Fruit fly (Drosophila melanogaster) whole organism, embryonic: Measurements from ENCODE around the gene CG6330.
A peak's percentile ranks its signal among the peaks of the same experiment; 100 is the strongest.

Source experiments
- Aef1 ChIP-seq: fragments of 200-800 bp; sonication (Bioruptor generic); IDR thresholded peaks from 3 replicates; pipeline ENCODE4 v1.3.6; 2022; ENCODE audit warnings: missing biosample characterization, missing genetic modification characterization
- Awh ChIP-seq: fragments of 200-800 bp; sonication (Bioruptor generic); IDR thresholded peaks from 2 replicates; pipeline ENCODE4, ENCODE4 v1.3.6; 2022; ENCODE audit warnings: missing biosample characterization, missing genetic modification characterization
- B-H2 ChIP-seq: fragments of 200-800 bp; sonication (Bioruptor generic); optimal IDR thresholded peaks from 2 replicates; lab custom pipeline; 2018; ENCODE audit warnings: missing biosample characterization, mild to moderate bottlenecking, missing genetic modification characterization
- C15 ChIP-seq: fragments of 200-800 bp; sonication (Bioruptor generic); IDR thresholded peaks from 3 replicates; pipeline ENCODE4 v1.3.6; 2022; ENCODE audit warnings: missing biosample characterization, missing genetic modification characterization
- CG10267 ChIP-seq: fragments of 200-800 bp; sonication (Bioruptor generic); optimal IDR thresholded peaks from 2 replicates; lab custom pipeline; 2018; ENCODE audit warnings: missing biosample characterization, mild to moderate bottlenecking, missing genetic modification characterization, moderate library complexity
- CG10565 ChIP-seq: fragments of 200-800 bp; sonication (Bioruptor generic); optimal IDR thresholded peaks from 3 replicates; lab custom pipeline; 2016; ENCODE audit warnings: missing biosample characterization, mild to moderate bottlenecking, missing genetic modification characterization
- CG12155 ChIP-seq: fragments of 200-800 bp; sonication (Bioruptor generic); optimal IDR thresholded peaks from 3 replicates; lab custom pipeline; 2016; ENCODE audit warnings: missing biosample characterization, missing genetic modification characterization
- CG15514 ChIP-seq: fragments of 200-800 bp; sonication (Bioruptor generic); optimal IDR thresholded peaks from 3 replicates; lab custom pipeline; 2017; ENCODE audit warnings: missing biosample characterization, missing genetic modification characterization, mild to moderate bottlenecking, moderate library complexity, missing genetic modification reagents
- CG15696 ChIP-seq: fragments of 200-800 bp; sonication (Bioruptor generic); optimal IDR thresholded peaks from 2 replicates; lab custom pipeline; 2019; ENCODE audit warnings: missing biosample characterization, mild to moderate bottlenecking, missing genetic modification characterization, moderate library complexity
- CG1832 ChIP-seq: fragments of 200-800 bp; sonication (Bioruptor generic); optimal IDR thresholded peaks from 2 replicates; lab custom pipeline; 2017; ENCODE audit warnings: missing biosample characterization, mild to moderate bottlenecking, missing genetic modification characterization, inconsistent platforms
- CG2116 ChIP-seq: fragments of 200-800 bp; sonication (Bioruptor generic); optimal IDR thresholded peaks from 3 replicates; lab custom pipeline; 2018; ENCODE audit warnings: missing biosample characterization, mild to moderate bottlenecking, missing genetic modification characterization
- CG3065 ChIP-seq: fragments of 200-800 bp; sonication (Bioruptor generic); optimal IDR thresholded peaks from 2 replicates; lab custom pipeline; 2016; ENCODE audit warnings: missing biosample characterization, missing genetic modification characterization
- CG3726 ChIP-seq: fragments of 200-800 bp; sonication (Bioruptor generic); IDR thresholded peaks from 3 replicates; pipeline ENCODE4, ENCODE4 v1.3.6; 2022; ENCODE audit warnings: missing biosample characterization, missing genetic modification characterization
- CG4854 ChIP-seq: fragments of 200-800 bp; sonication (Bioruptor generic); optimal IDR thresholded peaks from 2 replicates; lab custom pipeline; 2016; ENCODE audit warnings: missing biosample characterization, missing genetic modification characterization, inconsistent platforms
- CG6791 ChIP-seq: fragments of 200-800 bp; sonication (Bioruptor generic); IDR thresholded peaks from 3 replicates; pipeline ENCODE4 v1.3.6; 2022; ENCODE audit warnings: missing biosample characterization, missing genetic modification characterization; ENCODE audit not compliant: partially characterized antibody
- CG8478 ChIP-seq: fragments of >200 bp; optimal IDR thresholded peaks from 2 replicates; lab custom pipeline; 2018
- CG8765 ChIP-seq: fragments of 200-800 bp; sonication (Bioruptor generic); IDR thresholded peaks from 2 replicates; pipeline ENCODE4 v1.3.6; 2022; ENCODE audit warnings: missing biosample characterization, missing genetic modification characterization
- D ChIP-seq, 2 experiments: fragments of 200-800 bp in 1 of 2; fragments of >200 bp in 1 of 2; sonication (Bioruptor generic) in 1 of 2; optimal IDR thresholded peaks; 2 replicates in 1 of 2; 3 replicates in 1 of 2; lab custom pipeline; 2017; ENCODE audit warnings: mild to moderate bottlenecking in 1 of 2, missing biosample characterization in 1 of 2, missing genetic modification characterization in 1 of 2, missing genetic modification reagents in 1 of 2
- Deaf1 ChIP-seq: fragments of 200-800 bp; optimal IDR thresholded peaks from 3 replicates; lab custom pipeline; 2019; ENCODE audit warnings: missing biosample characterization, mild to moderate bottlenecking, missing genetic modification characterization, moderate library complexity
- Doc2 ChIP-seq: fragments of 200-800 bp; sonication (Bioruptor generic); IDR thresholded peaks from 2 replicates; pipeline ENCODE4 v1.3.6; 2022; ENCODE audit warnings: missing biosample characterization, missing genetic modification characterization
- Dref ChIP-seq: fragments of 200-800 bp; sonication (Bioruptor generic); IDR thresholded peaks from 2 replicates; pipeline ENCODE4 v1.3.6; 2022; ENCODE audit warnings: missing biosample characterization, missing genetic modification characterization
- Fer1 ChIP-seq: fragments of 200-800 bp; sonication (Bioruptor generic); optimal IDR thresholded peaks from 2 replicates; lab custom pipeline; 2017; ENCODE audit warnings: missing biosample characterization, mild to moderate bottlenecking, missing genetic modification characterization
- H2.0 ChIP-seq: fragments of 200-800 bp; sonication (Bioruptor generic); IDR thresholded peaks from 2 replicates; pipeline ENCODE4 v1.3.6; 2022; ENCODE audit warnings: missing biosample characterization, missing genetic modification characterization
- HmgD ChIP-seq: fragments of 200-800 bp; sonication (Bioruptor generic); optimal IDR thresholded peaks from 3 replicates; lab custom pipeline; 2016; ENCODE audit warnings: missing biosample characterization, missing genetic modification characterization
- Hmx ChIP-seq: fragments of 200-800 bp; sonication (Bioruptor generic); optimal IDR thresholded peaks from 2 replicates; lab custom pipeline; 2016; ENCODE audit warnings: missing biosample characterization, missing genetic modification characterization
- Lpt ChIP-seq: fragments of >200 bp; optimal IDR thresholded peaks from 2 replicates; lab custom pipeline; 2018; ENCODE audit warnings: missing biosample characterization, missing genetic modification characterization
- MBD-R2 ChIP-seq: fragments of 200-800 bp; sonication (Bioruptor generic); IDR thresholded peaks from 2 replicates; pipeline ENCODE4 v1.3.6; 2022; ENCODE audit warnings: missing biosample characterization, missing genetic modification characterization
- Neu2 ChIP-seq: fragments of 200-800 bp; sonication (Bioruptor generic); optimal IDR thresholded peaks from 3 replicates; lab custom pipeline; 2016; ENCODE audit warnings: missing biosample characterization, missing genetic modification characterization, borderline replicate concordance
- Stat92E ChIP-seq, 3 experiments: fragments of >200 bp in 2 of 3; fragments of 200-800 bp in 1 of 3; sonication (Bioruptor generic) in 1 of 3; optimal IDR thresholded peaks; 2 replicates each; lab custom pipeline; 2017 to 2019; ENCODE audit warnings: missing biosample characterization in 3 of 3, missing genetic modification characterization in 3 of 3, mild to moderate bottlenecking in 1 of 3, moderate library complexity in 1 of 3
- Vsx1 ChIP-seq: fragments of 200-800 bp; sonication (Bioruptor generic); optimal IDR thresholded peaks from 2 replicates; lab custom pipeline; 2017; ENCODE audit warnings: missing biosample characterization, mild to moderate bottlenecking, missing genetic modification characterization, missing genetic modification reagents
- cas ChIP-seq: fragments of 200-800 bp; sonication (Bioruptor generic); IDR thresholded peaks from 2 replicates; pipeline ENCODE4 v1.3.6; 2022; ENCODE audit warnings: missing biosample characterization, missing genetic modification characterization
- cg ChIP-seq: fragments of 200-800 bp; sonication (Bioruptor generic); optimal IDR thresholded peaks from 3 replicates; lab custom pipeline; 2019; ENCODE audit warnings: missing biosample characterization, mild to moderate bottlenecking, missing genetic modification characterization, moderate library complexity
- chif ChIP-seq, 2 experiments: fragments of 200-800 bp; sonication (Bioruptor generic); optimal IDR thresholded peaks; 3 replicates each; lab custom pipeline; 2016; ENCODE audit warnings: missing biosample characterization in 2 of 2, missing genetic modification characterization in 2 of 2
- dimm ChIP-seq: fragments of 200-800 bp; sonication (Bioruptor generic); IDR thresholded peaks from 2 replicates; pipeline ENCODE4 v1.3.6; 2022; ENCODE audit warnings: missing biosample characterization, missing genetic modification characterization
- dm ChIP-seq: fragments of 200-800 bp; sonication (Bioruptor generic); optimal IDR thresholded peaks from 3 replicates; lab custom pipeline; 2016; ENCODE audit warnings: missing biosample characterization, missing genetic modification characterization
- dysf ChIP-seq: fragments of 200-800 bp; sonication (Bioruptor generic); IDR thresholded peaks from 3 replicates; pipeline ENCODE4 v1.3.6; 2022; ENCODE audit warnings: missing biosample characterization, missing genetic modification characterization
- gro ChIP-seq: fragments of 200-800 bp; sonication (Bioruptor generic); optimal IDR thresholded peaks from 2 replicates; lab custom pipeline; 2016; ENCODE audit warnings: missing biosample characterization, missing genetic modification characterization
- hth ChIP-seq: fragments of >200 bp; optimal IDR thresholded peaks from 2 replicates; lab custom pipeline; 2017; ENCODE audit warnings: inconsistent platforms
- kay ChIP-seq: fragments of 200-800 bp; sonication (Bioruptor generic); optimal IDR thresholded peaks from 2 replicates; lab custom pipeline; 2016; ENCODE audit warnings: missing biosample characterization, missing genetic modification characterization
- lov ChIP-seq, 2 experiments: fragments of 200-800 bp in 1 of 2; fragments of >200 bp in 1 of 2; sonication (Bioruptor generic) in 1 of 2; IDR thresholded peaks in 1 of 2; optimal IDR thresholded peaks in 1 of 2; 2 replicates in 1 of 2; 3 replicates in 1 of 2; pipeline versions ENCODE4 v1.3.6 to Lab custom; 2017 to 2022; ENCODE audit warnings: missing biosample characterization in 1 of 2, missing genetic modification characterization in 1 of 2
- luna ChIP-seq: fragments of 200-800 bp; sonication (Bioruptor generic); optimal IDR thresholded peaks from 2 replicates; lab custom pipeline; 2016; ENCODE audit warnings: missing biosample characterization, missing genetic modification characterization
- pum ChIP-seq: fragments of 200-800 bp; sonication (Bioruptor generic); optimal IDR thresholded peaks from 2 replicates; lab custom pipeline; 2016; ENCODE audit warnings: missing biosample characterization, missing genetic modification characterization
- pzg ChIP-seq: fragments of 200-800 bp; sonication (Bioruptor generic); optimal IDR thresholded peaks from 3 replicates; lab custom pipeline; 2018; ENCODE audit warnings: missing biosample characterization, mild to moderate bottlenecking, missing genetic modification characterization, moderate library complexity
- schlank ChIP-seq: fragments of 200-800 bp; sonication (Bioruptor generic); optimal IDR thresholded peaks from 2 replicates; lab custom pipeline; 2018; ENCODE audit warnings: missing biosample characterization, mild to moderate bottlenecking, missing genetic modification characterization
- shn ChIP-seq: fragments of 200-800 bp; sonication (Bioruptor generic); optimal IDR thresholded peaks from 3 replicates; lab custom pipeline; 2016; ENCODE audit warnings: missing biosample characterization, missing genetic modification characterization
- slou ChIP-seq: fragments of 200-800 bp; sonication (Bioruptor generic); optimal IDR thresholded peaks from 3 replicates; lab custom pipeline; 2016; ENCODE audit warnings: missing biosample characterization, missing genetic modification characterization
- trh ChIP-seq: fragments of 200-800 bp; sonication (Bioruptor generic); optimal IDR thresholded peaks from 2 replicates; lab custom pipeline; 2016; ENCODE audit warnings: missing biosample characterization, missing genetic modification characterization
- unpg ChIP-seq: fragments of 200-800 bp; sonication (Bioruptor generic); optimal IDR thresholded peaks from 3 replicates; lab custom pipeline; 2018; ENCODE audit warnings: missing biosample characterization, mild to moderate bottlenecking, missing genetic modification characterization, moderate library complexity
- vnd ChIP-seq: fragments of 200-800 bp; sonication (Bioruptor generic); IDR thresholded peaks from 3 replicates; pipeline ENCODE4 v1.3.6; 2022; ENCODE audit warnings: missing biosample characterization, missing genetic modification characterization; ENCODE audit not compliant: partially characterized antibody
- vvl ChIP-seq: fragments of 200-800 bp; sonication (Bioruptor generic); IDR thresholded peaks from 2 replicates; pipeline ENCODE4 v1.3.6; 2022; ENCODE audit warnings: missing biosample characterization, missing genetic modification characterization
- zfh2 ChIP-seq: fragments of 200-800 bp; sonication (Bioruptor generic); optimal IDR thresholded peaks from 2 replicates; lab custom pipeline; 2016; ENCODE audit warnings: missing biosample characterization, missing genetic modification characterization

Gene CG6330

dm6 chr3R:26952200-26952856 is 6.0 kb downstream of the CG6330 start (continued):
- TF ChIP-seq H2.0 (GFP tag; lab: Robert Waterston, UW) = no peak
- TF ChIP-seq HmgD (GFP tag; lab: Kevin White, UChicago) = no peak
- TF ChIP-seq Awh = no peak
- TF ChIP-seq vvl (GFP tag; lab: Robert Waterston, UW) = peak; percentile 32; the same call in 1 of the 2 replicates
- no peak for TF ChIP-seq CG12155 (GFP tag; lab: Kevin White, UChicago)
- TF ChIP-seq trh (GFP tag; lab: Kevin White, UChicago) = no peak
- TF ChIP-seq slou (GFP tag; lab: Kevin White, UChicago) = no peak
- no peak for TF ChIP-seq Stat92E (GFP tag; optimal IDR thresholded peaks at IDR 0.05; lab: Kevin White, UChicago)
- TF ChIP-seq CG15514 (GFP tag; lab: Kevin White, UChicago) = peak; percentile 33
- no peak for TF ChIP-seq Vsx1
- TF ChIP-seq Hmx (GFP tag; lab: Kevin White, UChicago) = no peak
- TF ChIP-seq Aef1 (GFP tag; lab: Robert Waterston, UW) = no peak
- TF ChIP-seq CG15696 (tag; lab: Kevin White, UChicago) = no peak
- TF ChIP-seq Deaf1 (tag; lab: Kevin White, UChicago) = no peak
- TF ChIP-seq CG10267 (tag; lab: Kevin White, UChicago) = no peak
- peak; percentile 69 for TF ChIP-seq gro (GFP tag; lab: Kevin White, UChicago)
- TF ChIP-seq pum = no peak
- peak; percentile 30 for TF ChIP-seq zfh2
- no peak for TF ChIP-seq CG2116
- TF ChIP-seq Fer1 (GFP tag; lab: Kevin White, UChicago) = peak; percentile 40
- TF ChIP-seq cg (GFP tag; lab: Kevin White, UChicago) = no peak
- TF ChIP-seq CG8478 (lab: Kevin White, UChicago) = no peak
- no peak for TF ChIP-seq hth (lab: Kevin White, UChicago)
- no peak for TF ChIP-seq CG6791 (GFP tag; lab: Robert Waterston, UW)
- no peak for TF ChIP-seq Doc2
- no peak for TF ChIP-seq pzg (GFP tag; lab: Kevin White, UChicago)
- TF ChIP-seq Dref = no peak
- TF ChIP-seq lov (optimal IDR thresholded peaks at IDR 0.05; lab: Kevin White, UChicago) = no peak
- TF ChIP-seq lov (GFP tag; IDR thresholded peaks at IDR 0.05; lab: Robert Waterston, UW) = no peak
- TF ChIP-seq CG8765 (GFP tag; lab: Robert Waterston, UW) = no peak
- no peak for TF ChIP-seq kay
- no peak for TF ChIP-seq cas (GFP tag; lab: Robert Waterston, UW)
- TF ChIP-seq B-H2 = no peak
- TF ChIP-seq C15 (GFP tag; lab: Robert Waterston, UW) = no peak
- TF ChIP-seq dm (GFP tag; lab: Kevin White, UChicago) = no peak
- no peak for TF ChIP-seq CG10565 (GFP tag; lab: Kevin White, UChicago)
- TF ChIP-seq Lpt (GFP tag; lab: Kevin White, UChicago) = no peak
- no peak for TF ChIP-seq vnd (GFP tag; lab: Robert Waterston, UW)
- no peak for TF ChIP-seq CG1832 (GFP tag; lab: Kevin White, UChicago)
- no peak for TF ChIP-seq CG3726 (GFP tag; lab: Robert Waterston, UW)
- no peak for TF ChIP-seq dysf
- no peak for TF ChIP-seq MBD-R2 (GFP tag; lab: Robert Waterston, UW)
- no peak for TF ChIP-seq dimm (GFP tag; lab: Robert Waterston, UW)
- no peak for TF ChIP-seq D (optimal IDR thresholded peaks at IDR 0.05; lab: Kevin White, UChicago)
- no peak for TF ChIP-seq D (GFP tag; optimal IDR thresholded peaks at IDR 0.05; lab: Kevin White, UChicago)
- TF ChIP-seq CG3065 = no peak
- TF ChIP-seq shn (GFP tag; lab: Kevin White, UChicago) = no peak
- no peak for TF ChIP-seq chif (GFP tag; optimal IDR thresholded peaks at IDR 0.05; lab: Kevin White, UChicago)
- no peak for TF ChIP-seq Neu2
- peak; percentile 7 for TF ChIP-seq CG4854 (GFP tag; lab: Kevin White, UChicago)
- no peak for TF ChIP-seq unpg (GFP tag; lab: Kevin White, UChicago)
- TF ChIP-seq schlank = no peak
- peak; percentile 25 for TF ChIP-seq luna (GFP tag; lab: Kevin White, UChicago)
